Fruit fly (Drosophila melanogaster): Measurements from ENCODE around the gene mRpL47.

Gene mRpL47

dm6 chr3R:9513052-9513420 lies 2.7 kb downstream of the mRpL47 start, which contains the start of the genes Ras85D and Rlb1 (continued):
- TF ChIP-seq tap (tag; optimal IDR thresholded peaks at IDR 0.05), result peak; percentile 13
- peak; percentile 89 for TF ChIP-seq CG9817 (tag; optimal IDR thresholded peaks at IDR 0.05)
- TF ChIP-seq gro (GFP tag; optimal IDR thresholded peaks at IDR 0.05), result peak; percentile 90
- TF ChIP-seq CG18619 (GFP tag; optimal IDR thresholded peaks at IDR 0.05), result peak; percentile 47
- TF ChIP-seq al (GFP tag; IDR thresholded peaks at IDR 0.05), result no peak
- TF ChIP-seq yki (optimal IDR thresholded peaks at IDR 0.05), result no peak
- no peak for TF ChIP-seq Spps (tag; optimal IDR thresholded peaks at IDR 0.05)
- TF ChIP-seq bcd (GFP tag; optimal IDR thresholded peaks at IDR 0.05), result no peak
- no peak for TF ChIP-seq CG15011 (GFP tag; optimal IDR thresholded peaks at IDR 0.05)
- TF ChIP-seq zen2 (GFP tag; IDR thresholded peaks at IDR 0.05; ENCODE audit: partially characterized antibody), result no peak
- TF ChIP-seq eve (GFP tag; optimal IDR thresholded peaks at IDR 0.05), result no peak
- TF ChIP-seq CG5245 (GFP tag; optimal IDR thresholded peaks at IDR 0.05), result peak; percentile 42
- peak; percentile 63 for TF ChIP-seq vfl (GFP tag; optimal IDR thresholded peaks at IDR 0.05)
- TF ChIP-seq CG4854 (GFP tag; optimal IDR thresholded peaks at IDR 0.05), result peak; percentile 66
- peak; percentile 29; the same call in 1 of the 2 replicates for TF ChIP-seq onecut (GFP tag; IDR thresholded peaks at IDR 0.05)
- TF ChIP-seq jigr1 (GFP tag; IDR thresholded peaks at IDR 0.05), result no peak
- peak; percentile 35 for TF ChIP-seq exex (tag; optimal IDR thresholded peaks at IDR 0.05)
- no peak for TF ChIP-seq HLH3B (GFP tag; IDR thresholded peaks at IDR 0.05)
- TF ChIP-seq gsb-n (tag; optimal IDR thresholded peaks at IDR 0.05), result no peak
- TF ChIP-seq twi (tag; optimal IDR thresholded peaks at IDR 0.05), result peak; percentile 62
- TF ChIP-seq Gug (GFP tag; IDR thresholded peaks at IDR 0.05), result peak; percentile 78; the same call in 3 of the 4 replicates
- TF ChIP-seq dati (GFP tag; IDR thresholded peaks at IDR 0.05), result no peak
- TF ChIP-seq repo (GFP tag; optimal IDR thresholded peaks at IDR 0.05), result peak; percentile 72
- no peak for TF ChIP-seq ham (GFP tag; IDR thresholded peaks at IDR 0.05)
- peak; percentile 33 for TF ChIP-seq cwo (GFP tag; optimal IDR thresholded peaks at IDR 0.05)
- TF ChIP-seq D19B (GFP tag; optimal IDR thresholded peaks at IDR 0.05), result no peak
- no peak for TF ChIP-seq ac (GFP tag; optimal IDR thresholded peaks at IDR 0.05)
- TF ChIP-seq Hr78 (GFP tag; optimal IDR thresholded peaks at IDR 0.05), result no peak
- no peak for TF ChIP-seq Lpt (GFP tag; optimal IDR thresholded peaks at IDR 0.05)
- TF ChIP-seq CG12236 (GFP tag; optimal IDR thresholded peaks at IDR 0.05), result peak; percentile 50
- no peak for TF ChIP-seq hb (GFP tag; IDR thresholded peaks at IDR 0.05; ENCODE audit: partially characterized antibody)
- TF ChIP-seq Deaf1 (tag; optimal IDR thresholded peaks at IDR 0.05), result no peak
- TF ChIP-seq CG14050 (GFP tag; IDR thresholded peaks at IDR 0.05), result no peak
- TF ChIP-seq br (optimal IDR thresholded peaks at IDR 0.05), result no peak
- no peak for TF ChIP-seq CG6689 (GFP tag; IDR thresholded peaks at IDR 0.05)
- TF ChIP-seq Ets97D (GFP tag; optimal IDR thresholded peaks at IDR 0.05), result peak; percentile 77
- no peak for TF ChIP-seq zf30C (GFP tag; optimal IDR thresholded peaks at IDR 0.05)
- no peak for TF ChIP-seq CG4707 (GFP tag; optimal IDR thresholded peaks at IDR 0.05)
- no peak for TF ChIP-seq CG31388 (GFP tag; optimal IDR thresholded peaks at IDR 0.05)
- no peak for TF ChIP-seq wek (GFP tag; optimal IDR thresholded peaks at IDR 0.05)
- no peak for TF ChIP-seq CG17568 (GFP tag; optimal IDR thresholded peaks at IDR 0.05)
- TF ChIP-seq E2f1 (GFP tag; IDR thresholded peaks at IDR 0.05), result no peak
- peak; percentile 57 for TF ChIP-seq dmrt11E (tag; optimal IDR thresholded peaks at IDR 0.05)
- peak; percentile 77 for TF ChIP-seq CG8944 (GFP tag; optimal IDR thresholded peaks at IDR 0.05)
- TF ChIP-seq slp2 (GFP tag; optimal IDR thresholded peaks at IDR 0.05), result peak; percentile 39
- peak; percentile 84 for TF ChIP-seq nmo (GFP tag; optimal IDR thresholded peaks at IDR 0.05)
- TF ChIP-seq emc (GFP tag; optimal IDR thresholded peaks at IDR 0.05), result peak; percentile 37
- TF ChIP-seq CG15514 (GFP tag; optimal IDR thresholded peaks at IDR 0.05), result peak; percentile 75
- peak; percentile 59 for TF ChIP-seq NC2α (GFP tag; optimal IDR thresholded peaks at IDR 0.05)
- TF ChIP-seq Lim3 (GFP tag; IDR thresholded peaks at IDR 0.05), result no peak
- peak; percentile 35 for TF ChIP-seq pfk (GFP tag; optimal IDR thresholded peaks at IDR 0.05)
- no peak for TF ChIP-seq CG1024 (GFP tag; IDR thresholded peaks at IDR 0.05)
- TF ChIP-seq eyg (GFP tag; optimal IDR thresholded peaks at IDR 0.05), result peak; percentile 42
